Fruit fly (Drosophila melanogaster) whole organism, embryonic: Measurements from ENCODE around the gene CG42542.

Experiments used
- Asciz ChIP-seq: fragments of 200-800 bp; sonication (Bioruptor generic); optimal IDR thresholded peaks from 2 replicates; lab custom pipeline; 2017; ENCODE audit warnings: missing biosample characterization, mild to moderate bottlenecking, missing genetic modification characterization, missing genetic modification reagents
- Atf6 ChIP-seq: fragments of 200-800 bp; sonication (Bioruptor generic); IDR thresholded peaks from 2 replicates; pipeline ENCODE4 v1.3.6; 2022; ENCODE audit warnings: missing biosample characterization, missing genetic modification characterization
- CG11085 ChIP-seq: fragments of 200-800 bp; sonication (Bioruptor generic); IDR thresholded peaks from 2 replicates; pipeline ENCODE4 v1.3.6; 2022; ENCODE audit warnings: missing biosample characterization, missing genetic modification characterization
- CG11504 ChIP-seq: fragments of 200-800 bp; sonication (Bioruptor generic); optimal IDR thresholded peaks from 3 replicates; lab custom pipeline; 2019; ENCODE audit warnings: missing biosample characterization, mild to moderate bottlenecking, missing genetic modification characterization, moderate library complexity
- CG12391 ChIP-seq: fragments of 200-800 bp; sonication (Bioruptor generic); optimal IDR thresholded peaks from 3 replicates; lab custom pipeline; 2018; ENCODE audit warnings: missing biosample characterization, mild to moderate bottlenecking, missing genetic modification characterization, moderate library complexity
- CG12659 ChIP-seq: fragments of 200-800 bp; sonication (Bioruptor generic); optimal IDR thresholded peaks from 3 replicates; lab custom pipeline; 2017; ENCODE audit warnings: mild to moderate bottlenecking, missing biosample characterization, missing genetic modification reagents, missing genetic modification characterization
- CG13624 ChIP-seq: fragments of 200-800 bp; sonication (Bioruptor generic); optimal IDR thresholded peaks from 2 replicates; lab custom pipeline; 2016; ENCODE audit warnings: missing biosample characterization, missing genetic modification characterization
- CG13894 ChIP-seq: fragments of 200-800 bp; sonication (Bioruptor generic); optimal IDR thresholded peaks from 3 replicates; lab custom pipeline; 2018; ENCODE audit warnings: missing biosample characterization, mild to moderate bottlenecking, missing genetic modification characterization, moderate library complexity
- CG15514 ChIP-seq: fragments of 200-800 bp; sonication (Bioruptor generic); optimal IDR thresholded peaks from 3 replicates; lab custom pipeline; 2017; ENCODE audit warnings: missing biosample characterization, missing genetic modification characterization, mild to moderate bottlenecking, moderate library complexity, missing genetic modification reagents
- CG16779 ChIP-seq: fragments of 200-800 bp; sonication (Bioruptor generic); IDR thresholded peaks from 2 replicates; pipeline ENCODE4 v1.3.6; 2022; ENCODE audit warnings: missing biosample characterization, missing genetic modification characterization
- CG17802 ChIP-seq: fragments of 200-800 bp; sonication (Bioruptor generic); optimal IDR thresholded peaks from 2 replicates; lab custom pipeline; 2018; ENCODE audit warnings: missing biosample characterization, mild to moderate bottlenecking, missing genetic modification characterization, moderate library complexity
- CG34224 ChIP-seq: fragments of 200-800 bp; sonication (Bioruptor generic); IDR thresholded peaks from 3 replicates; pipeline ENCODE4 v1.3.6; 2022; ENCODE audit warnings: missing biosample characterization, missing genetic modification characterization; ENCODE audit not compliant: partially characterized antibody
- CG3838 ChIP-seq: fragments of 200-800 bp; sonication (Bioruptor generic); optimal IDR thresholded peaks from 3 replicates; lab custom pipeline; 2016; ENCODE audit warnings: missing biosample characterization, missing genetic modification characterization
- CG42726 ChIP-seq: fragments of 200-800 bp; sonication (Bioruptor generic); IDR thresholded peaks from 2 replicates; pipeline ENCODE4 v1.3.6; 2022; ENCODE audit warnings: missing biosample characterization, missing genetic modification characterization; ENCODE audit not compliant: partially characterized antibody
- CG6175 ChIP-seq: fragments of 200-800 bp; sonication (Bioruptor generic); IDR thresholded peaks from 3 replicates; pipeline ENCODE4 v1.3.6; 2022; ENCODE audit warnings: missing biosample characterization, missing genetic modification characterization
- CG6272 ChIP-seq: fragments of 200-800 bp; sonication (Bioruptor generic); IDR thresholded peaks from 2 replicates; pipeline ENCODE4 v1.3.6; 2022; ENCODE audit warnings: missing biosample characterization, missing genetic modification characterization
- CG6791 ChIP-seq: fragments of 200-800 bp; sonication (Bioruptor generic); IDR thresholded peaks from 3 replicates; pipeline ENCODE4 v1.3.6; 2022; ENCODE audit warnings: missing biosample characterization, missing genetic modification characterization; ENCODE audit not compliant: partially characterized antibody
- CG7271 ChIP-seq: fragments of 200-800 bp; sonication (Bioruptor generic); optimal IDR thresholded peaks from 2 replicates; lab custom pipeline; 2018; ENCODE audit warnings: missing biosample characterization, mild to moderate bottlenecking, missing genetic modification characterization, moderate library complexity
- CG7963 ChIP-seq: fragments of 200-800 bp; sonication (Bioruptor generic); IDR thresholded peaks from 3 replicates; pipeline ENCODE4 v1.3.6; 2022; ENCODE audit warnings: missing biosample characterization, missing genetic modification characterization; ENCODE audit not compliant: partially characterized antibody
- CG7987 ChIP-seq: fragments of 200-800 bp; sonication (Bioruptor generic); optimal IDR thresholded peaks from 2 replicates; lab custom pipeline; 2018; ENCODE audit warnings: missing biosample characterization, mild to moderate bottlenecking, missing genetic modification characterization, moderate library complexity
- CG9215 ChIP-seq: fragments of 200-800 bp; sonication (Bioruptor generic); IDR thresholded peaks from 2 replicates; pipeline ENCODE4 v1.3.6; 2022; ENCODE audit warnings: missing biosample characterization, missing genetic modification characterization
- CG9437 ChIP-seq: fragments of 200-800 bp; sonication (Bioruptor generic); optimal IDR thresholded peaks from 2 replicates; lab custom pipeline; 2018; ENCODE audit warnings: missing biosample characterization, mild to moderate bottlenecking, missing genetic modification characterization
- D ChIP-seq, 2 experiments: fragments of 200-800 bp in 1 of 2; fragments of >200 bp in 1 of 2; sonication (Bioruptor generic) in 1 of 2; optimal IDR thresholded peaks; 2 replicates in 1 of 2; 3 replicates in 1 of 2; lab custom pipeline; 2017; ENCODE audit warnings: mild to moderate bottlenecking in 1 of 2, missing biosample characterization in 1 of 2, missing genetic modification characterization in 1 of 2, missing genetic modification reagents in 1 of 2
- E2f1 ChIP-seq: fragments of 200-800 bp; sonication (Bioruptor generic); IDR thresholded peaks from 2 replicates; pipeline ENCODE4 v1.3.6; 2022; ENCODE audit warnings: missing biosample characterization, missing genetic modification characterization
- Lpt ChIP-seq: fragments of >200 bp; optimal IDR thresholded peaks from 2 replicates; lab custom pipeline; 2018; ENCODE audit warnings: missing biosample characterization, missing genetic modification characterization
- Mrtf ChIP-seq: fragments of 200-800 bp; sonication (Bioruptor generic); IDR thresholded peaks from 3 replicates; pipeline ENCODE4 v1.3.6; 2022; ENCODE audit warnings: missing biosample characterization, missing genetic modification characterization
- Rfx ChIP-seq: fragments of 200-800 bp; sonication (Bioruptor generic); IDR thresholded peaks from 2 replicates; pipeline ENCODE4 v1.3.6; 2022; ENCODE audit warnings: missing biosample characterization, missing genetic modification characterization
- Sry-δ ChIP-seq: fragments of 200-800 bp; sonication (Bioruptor generic); optimal IDR thresholded peaks from 2 replicates; lab custom pipeline; 2016; ENCODE audit warnings: missing biosample characterization, missing genetic modification characterization
- Trl ChIP-seq, 3 experiments: fragments of >200 bp in 2 of 3; fragments of 200-800 bp in 1 of 3; sonication (Bioruptor generic) in 1 of 3; optimal IDR thresholded peaks; 2 replicates in 1 of 3; 3 replicates in 2 of 3; lab custom pipeline; 2016 to 2017; ENCODE audit warnings: missing biosample characterization in 1 of 3, missing genetic modification characterization in 1 of 3
- ara ChIP-seq: fragments of 200-800 bp; sonication (Bioruptor generic); IDR thresholded peaks from 2 replicates; pipeline ENCODE4 v1.3.6; 2022; ENCODE audit warnings: missing biosample characterization, missing genetic modification characterization
- chinmo ChIP-seq: fragments of 200-800 bp; sonication (Bioruptor generic); IDR thresholded peaks from 4 replicates; pipeline ENCODE4 v1.3.6; 2022; ENCODE audit warnings: missing biosample characterization, missing genetic modification characterization; ENCODE audit not compliant: partially characterized antibody
- dati ChIP-seq: fragments of 200-800 bp; sonication (Bioruptor generic); IDR thresholded peaks from 2 replicates; pipeline ENCODE4 v1.3.6; 2022; ENCODE audit warnings: missing biosample characterization, missing genetic modification characterization
- eyg ChIP-seq: fragments of 200-800 bp; sonication (Bioruptor generic); optimal IDR thresholded peaks from 3 replicates; lab custom pipeline; 2016; ENCODE audit warnings: missing biosample characterization, missing genetic modification characterization
- lov ChIP-seq, 2 experiments: fragments of 200-800 bp in 1 of 2; fragments of >200 bp in 1 of 2; sonication (Bioruptor generic) in 1 of 2; IDR thresholded peaks in 1 of 2; optimal IDR thresholded peaks in 1 of 2; 2 replicates in 1 of 2; 3 replicates in 1 of 2; pipeline versions ENCODE4 v1.3.6 to Lab custom; 2017 to 2022; ENCODE audit warnings: missing biosample characterization in 1 of 2, missing genetic modification characterization in 1 of 2
- mam ChIP-seq: fragments of 200-800 bp; sonication (Bioruptor generic); optimal IDR thresholded peaks from 3 replicates; lab custom pipeline; 2016; ENCODE audit warnings: missing biosample characterization, missing genetic modification characterization
- mirr ChIP-seq: fragments of 200-800 bp; sonication (Bioruptor generic); optimal IDR thresholded peaks from 3 replicates; lab custom pipeline; 2018; ENCODE audit warnings: missing biosample characterization, mild to moderate bottlenecking, missing genetic modification characterization
- p53 ChIP-seq: fragments of 200-800 bp; sonication (Bioruptor generic); optimal IDR thresholded peaks from 2 replicates; lab custom pipeline; 2016; ENCODE audit warnings: missing biosample characterization, missing genetic modification characterization
- pzg ChIP-seq: fragments of 200-800 bp; sonication (Bioruptor generic); optimal IDR thresholded peaks from 3 replicates; lab custom pipeline; 2018; ENCODE audit warnings: missing biosample characterization, mild to moderate bottlenecking, missing genetic modification characterization, moderate library complexity
- repo ChIP-seq: fragments of 200-800 bp; sonication (Bioruptor generic); optimal IDR thresholded peaks from 2 replicates; lab custom pipeline; 2016; ENCODE audit warnings: missing biosample characterization, missing genetic modification characterization
- scrt ChIP-seq: fragments of 200-800 bp; sonication (Bioruptor generic); optimal IDR thresholded peaks from 2 replicates; lab custom pipeline; 2018; ENCODE audit warnings: missing biosample characterization, mild to moderate bottlenecking, missing genetic modification characterization, moderate library complexity
- sd ChIP-seq: fragments of 200-800 bp; sonication (Bioruptor generic); optimal IDR thresholded peaks from 3 replicates; lab custom pipeline; 2018; ENCODE audit warnings: missing biosample characterization, mild to moderate bottlenecking, missing genetic modification characterization, moderate library complexity
- sens-2 ChIP-seq: fragments of 200-800 bp; sonication (Bioruptor generic); IDR thresholded peaks from 2 replicates; pipeline ENCODE4 v1.3.6; 2022; ENCODE audit warnings: missing biosample characterization, missing genetic modification characterization
- tio ChIP-seq: fragments of 200-800 bp; sonication (Bioruptor generic); optimal IDR thresholded peaks from 2 replicates; lab custom pipeline; 2017; ENCODE audit warnings: missing biosample characterization, missing genetic modification characterization, inconsistent platforms
- tll ChIP-seq, 2 experiments: fragments of 200-800 bp in 1 of 2; fragments of >200 bp in 1 of 2; sonication (Bioruptor generic) in 1 of 2; optimal IDR thresholded peaks; 2 replicates each; lab custom pipeline; 2017 to 2019; ENCODE audit warnings: missing biosample characterization in 2 of 2, missing genetic modification characterization in 2 of 2, mild to moderate bottlenecking in 1 of 2, moderate library complexity in 1 of 2
- tna ChIP-seq: fragments of 200-800 bp; sonication (Bioruptor generic); IDR thresholded peaks from 2 replicates; pipeline ENCODE4 v1.3.6; 2022; ENCODE audit warnings: missing biosample characterization, missing genetic modification characterization; ENCODE audit not compliant: partially characterized antibody
- trem ChIP-seq: fragments of 200-800 bp; optimal IDR thresholded peaks from 3 replicates; lab custom pipeline; 2019; ENCODE audit warnings: missing biosample characterization, mild to moderate bottlenecking, missing genetic modification characterization, moderate library complexity
- usp ChIP-seq: fragments of >200 bp; optimal IDR thresholded peaks from 2 replicates; lab custom pipeline; 2017; ENCODE audit warnings: missing biosample characterization, missing genetic modification characterization
- vvl ChIP-seq: fragments of 200-800 bp; sonication (Bioruptor generic); IDR thresholded peaks from 2 replicates; pipeline ENCODE4 v1.3.6; 2022; ENCODE audit warnings: missing biosample characterization, missing genetic modification characterization
- zfh2 ChIP-seq: fragments of 200-800 bp; sonication (Bioruptor generic); optimal IDR thresholded peaks from 2 replicates; lab custom pipeline; 2016; ENCODE audit warnings: missing biosample characterization, missing genetic modification characterization

CG42542 gene

DNA sequence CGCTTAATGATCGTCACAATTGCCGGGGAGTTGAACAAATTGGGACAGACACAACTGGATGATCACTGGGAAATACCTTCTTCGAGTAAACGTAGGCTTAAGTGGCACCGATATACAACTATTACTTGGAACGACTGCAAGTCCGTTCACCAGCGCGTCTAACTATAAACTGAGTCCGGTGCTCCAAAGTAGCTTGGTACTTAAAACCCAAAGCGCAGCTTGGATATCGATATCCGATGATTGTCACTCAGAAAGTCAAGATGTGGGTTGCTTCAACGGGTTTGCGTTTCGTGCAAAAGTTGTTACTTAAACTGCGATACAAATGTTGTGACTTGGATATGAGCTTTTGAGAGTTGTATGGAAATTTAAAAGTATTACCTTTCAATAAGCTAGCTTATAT, 9.9 kb downstream of the CG42542 start, which contains the start of gene Spn88Ea (continued):
- TF ChIP-seq chinmo (GFP tag; lab: Robert Waterston, UW): peak; percentile 76; the same call in 2 of the 4 replicates
- peak; percentile 60 for TF ChIP-seq CG15514
- TF ChIP-seq scrt (GFP tag; lab: Kevin White, UChicago): no peak
- no peak for TF ChIP-seq CG9437 (GFP tag; lab: Kevin White, UChicago)
- TF ChIP-seq trem (tag; lab: Kevin White, UChicago): no peak
- no peak for TF ChIP-seq p53 (GFP tag; lab: Kevin White, UChicago)
- TF ChIP-seq CG11504 (tag; lab: Kevin White, UChicago): no peak
- peak; percentile 35; the same call in 1 of the 2 replicates for TF ChIP-seq CG42726 (GFP tag; lab: Robert Waterston, UW)
- TF ChIP-seq zfh2 (GFP tag; lab: Kevin White, UChicago): no peak
- TF ChIP-seq CG11085 (GFP tag; lab: Robert Waterston, UW): no peak
- TF ChIP-seq CG34224 (GFP tag; lab: Robert Waterston, UW): peak; percentile 33; the same call in 1 of the 3 replicates
- peak; percentile 28 for TF ChIP-seq Sry-δ (GFP tag; lab: Kevin White, UChicago)
- no peak for TF ChIP-seq CG12391 (tag; lab: Kevin White, UChicago)
- TF ChIP-seq CG6272 (GFP tag; lab: Robert Waterston, UW): no peak
- no peak for TF ChIP-seq dati (GFP tag; lab: Robert Waterston, UW)
- no peak for TF ChIP-seq CG6175 (GFP tag; lab: Robert Waterston, UW)
- TF ChIP-seq D (optimal IDR thresholded peaks at IDR 0.05; lab: Kevin White, UChicago): no peak
- no peak for TF ChIP-seq D (GFP tag; optimal IDR thresholded peaks at IDR 0.05; lab: Kevin White, UChicago)
- no peak for TF ChIP-seq lov (optimal IDR thresholded peaks at IDR 0.05; lab: Kevin White, UChicago)
- no peak for TF ChIP-seq lov (GFP tag; IDR thresholded peaks at IDR 0.05; lab: Robert Waterston, UW)
- TF ChIP-seq repo (GFP tag; lab: Kevin White, UChicago): no peak
- no peak for TF ChIP-seq CG16779
- TF ChIP-seq mirr (GFP tag; lab: Kevin White, UChicago): peak; percentile 18
- TF ChIP-seq Atf6 (GFP tag; lab: Robert Waterston, UW): no peak
- TF ChIP-seq CG9215 (GFP tag; lab: Robert Waterston, UW): no peak
- 0 out of 3 replicates have a peak, but pooled peaks have one; percentile 47 for TF ChIP-seq CG7963 (GFP tag; lab: Robert Waterston, UW)
- TF ChIP-seq CG13894 (tag; lab: Kevin White, UChicago): peak; percentile 43
- TF ChIP-seq mam (GFP tag; lab: Kevin White, UChicago): no peak
- peak; percentile 23; the same call in 1 of the 2 replicates for TF ChIP-seq tna (GFP tag; lab: Robert Waterston, UW)
- TF ChIP-seq sens-2 (GFP tag; lab: Robert Waterston, UW): no peak
- no peak for TF ChIP-seq Mrtf (GFP tag; lab: Robert Waterston, UW)
- no peak for TF ChIP-seq CG7271 (tag; lab: Kevin White, UChicago)
- TF ChIP-seq CG3838 (GFP tag; lab: Kevin White, UChicago): no peak
- TF ChIP-seq CG12659 (GFP tag; lab: Kevin White, UChicago): peak; percentile 20
- TF ChIP-seq CG7987 (GFP tag; lab: Kevin White, UChicago): no peak
- TF ChIP-seq usp: no peak
- no peak for TF ChIP-seq Rfx (GFP tag; lab: Robert Waterston, UW)
- no peak for TF ChIP-seq E2f1 (GFP tag; lab: Robert Waterston, UW)
- no peak for TF ChIP-seq sd (tag; lab: Kevin White, UChicago)
- TF ChIP-seq tio (GFP tag; lab: Kevin White, UChicago): no peak
- TF ChIP-seq CG17802 (tag; lab: Kevin White, UChicago): peak; percentile 32
- TF ChIP-seq ara (GFP tag; lab: Robert Waterston, UW): no peak
- no peak for TF ChIP-seq eyg
- no peak for TF ChIP-seq Trl (optimal IDR thresholded peaks at IDR 0.05; lab: Kevin White, UChicago)
- no peak for TF ChIP-seq Trl (GFP tag; optimal IDR thresholded peaks at IDR 0.05; lab: Kevin White, UChicago)
- peak; percentile 7; the same call in 1 of the 3 replicates for TF ChIP-seq CG6791 (GFP tag; lab: Robert Waterston, UW)
- TF ChIP-seq Asciz (GFP tag; lab: Kevin White, UChicago): no peak
- no peak for TF ChIP-seq CG13624 (GFP tag; lab: Kevin White, UChicago)
- TF ChIP-seq tll (GFP tag; optimal IDR thresholded peaks at IDR 0.05; lab: Kevin White, UChicago): no peak
- TF ChIP-seq Lpt (GFP tag; lab: Kevin White, UChicago): no peak
- TF ChIP-seq pzg (GFP tag; lab: Kevin White, UChicago): peak; percentile 26
- TF ChIP-seq vvl (GFP tag; lab: Robert Waterston, UW): peak; percentile 70
